Fruit fly (Drosophila melanogaster): ENCODE data around the gene RpL13A.

RpL13A gene

DNA sequence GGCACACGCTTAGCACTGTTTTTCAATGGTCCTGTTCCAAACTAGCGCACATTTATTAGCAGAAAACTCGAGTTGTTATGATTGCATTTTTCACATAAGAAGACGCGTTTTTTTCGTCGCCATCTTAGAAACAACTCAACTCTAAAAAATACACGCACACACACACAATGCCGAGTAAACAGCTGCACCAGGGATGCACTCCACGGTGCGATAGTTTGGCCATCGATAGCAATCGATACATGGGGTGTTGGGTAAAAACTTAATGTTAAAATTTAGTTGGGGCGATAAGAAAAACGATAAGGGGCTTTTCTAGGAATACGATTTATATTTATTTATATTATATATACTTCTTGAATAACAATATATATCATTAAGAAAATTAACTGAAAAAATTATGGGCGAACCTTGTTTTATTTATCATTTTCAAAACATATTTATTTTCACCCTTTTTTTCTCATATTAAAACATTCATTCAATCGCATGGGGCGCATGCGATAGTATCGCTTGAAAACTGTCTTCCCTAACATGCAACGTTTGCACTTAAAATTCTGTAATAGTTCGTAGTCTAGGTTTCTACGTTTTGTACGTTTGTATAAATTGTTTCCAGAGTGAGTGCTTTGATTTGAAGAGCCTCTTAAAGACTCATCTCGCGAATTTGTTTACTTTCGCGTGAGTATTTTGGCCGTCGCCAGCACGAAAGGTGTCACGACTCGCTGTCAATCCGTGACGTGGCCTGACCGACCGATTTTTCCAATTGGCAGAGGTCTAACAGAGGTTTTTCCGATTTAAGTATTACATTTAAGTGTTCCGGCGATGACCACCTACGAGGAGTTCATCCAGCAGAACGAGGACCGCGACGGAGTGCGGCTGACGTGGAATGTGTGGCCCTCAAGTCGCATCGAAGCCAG lies 24.5 kb downstream of the RpL13A start, which contains the start of the genes MTA1-like and Sec23 (continued):
- peak; percentile 57 for TF ChIP-seq CG10431 (GFP tag; optimal IDR thresholded peaks at IDR 0.05)
- TF ChIP-seq lab (GFP tag; optimal IDR thresholded peaks at IDR 0.05): peak; percentile 36
- TF ChIP-seq fd64A (GFP tag; optimal IDR thresholded peaks at IDR 0.05): no peak
- no peak for TF ChIP-seq gro (GFP tag; optimal IDR thresholded peaks at IDR 0.05)
- peak; percentile 87 for TF ChIP-seq CG12659 (GFP tag; optimal IDR thresholded peaks at IDR 0.05)
- TF ChIP-seq CG2712 (tag; optimal IDR thresholded peaks at IDR 0.05): peak; percentile 69
- peak in 1 of 2 experiments; percentile 22 for TF ChIP-seq Pdp1 (GFP tag; optimal IDR thresholded peaks at IDR 0.05)
- TF ChIP-seq pho (GFP tag; optimal IDR thresholded peaks at IDR 0.05): peak; percentile 37
- TF ChIP-seq CG6791 (GFP tag; IDR thresholded peaks at IDR 0.05; ENCODE audit: partially characterized antibody): peak; percentile 93
- peak; percentile 77 for TF ChIP-seq CG6689 (GFP tag; IDR thresholded peaks at IDR 0.05)
- peak; percentile 92 for TF ChIP-seq unc-4 (GFP tag; IDR thresholded peaks at IDR 0.05; ENCODE audit: partially characterized antibody)
- no peak for TF ChIP-seq CG6854 (GFP tag; optimal IDR thresholded peaks at IDR 0.05)
- TF ChIP-seq odd (GFP tag; optimal IDR thresholded peaks at IDR 0.05): no peak
- TF ChIP-seq CG14710 (tag; optimal IDR thresholded peaks at IDR 0.05): peak; percentile 85
- TF ChIP-seq CG11723 (GFP tag; optimal IDR thresholded peaks at IDR 0.05): peak; percentile 26
- TF ChIP-seq da (GFP tag; optimal IDR thresholded peaks at IDR 0.05): no peak
- peak; percentile 81 for TF ChIP-seq CG13775 (GFP tag; optimal IDR thresholded peaks at IDR 0.05)
- TF ChIP-seq usp (GFP tag; optimal IDR thresholded peaks at IDR 0.05): no peak
- no peak for TF ChIP-seq B-H2 (GFP tag; optimal IDR thresholded peaks at IDR 0.05)
- TF ChIP-seq CG14441 (GFP tag; IDR thresholded peaks at IDR 0.05): peak; percentile 25; the same call in 1 of the 2 replicates
- no peak for TF ChIP-seq tio (GFP tag; optimal IDR thresholded peaks at IDR 0.05)
- peak; percentile 92 for TF ChIP-seq sqz (GFP tag; optimal IDR thresholded peaks at IDR 0.05)
- no peak for TF ChIP-seq Xrp1 (GFP tag; IDR thresholded peaks at IDR 0.05)
- TF ChIP-seq CG10565 (GFP tag; optimal IDR thresholded peaks at IDR 0.05): no peak
- TF ChIP-seq Elba2 (GFP tag; optimal IDR thresholded peaks at IDR 0.05): peak; percentile 82
- TF ChIP-seq tx (GFP tag; optimal IDR thresholded peaks at IDR 0.05): peak; percentile 14
- TF ChIP-seq lmd (GFP tag; IDR thresholded peaks at IDR 0.05): peak; percentile 44; the same call in 1 of the 2 replicates
- TF ChIP-seq CG5245 (GFP tag; optimal IDR thresholded peaks at IDR 0.05): no peak
- TF ChIP-seq CG8924 (tag; optimal IDR thresholded peaks at IDR 0.05): peak; percentile 71
- TF ChIP-seq mam (GFP tag; optimal IDR thresholded peaks at IDR 0.05): peak; percentile 53
- no peak for TF ChIP-seq wor (GFP tag; IDR thresholded peaks at IDR 0.05)
- TF ChIP-seq tap (tag; optimal IDR thresholded peaks at IDR 0.05): peak; percentile 46
- peak; percentile 76 for TF ChIP-seq gem (tag; optimal IDR thresholded peaks at IDR 0.05)
- no peak for TF ChIP-seq sc (optimal IDR thresholded peaks at IDR 0.05)
- peak; percentile 35 for TF ChIP-seq sc (GFP tag; optimal IDR thresholded peaks at IDR 0.05)
- peak; percentile 8 for TF ChIP-seq CG17912 (GFP tag; optimal IDR thresholded peaks at IDR 0.05)
- TF ChIP-seq Sox100B (GFP tag; optimal IDR thresholded peaks at IDR 0.05): peak; percentile 67
- TF ChIP-seq unpg (GFP tag; optimal IDR thresholded peaks at IDR 0.05): peak; percentile 29
- peak; percentile 75 for TF ChIP-seq Hr3 (GFP tag; optimal IDR thresholded peaks at IDR 0.05)
- TF ChIP-seq Abd-B (GFP tag; optimal IDR thresholded peaks at IDR 0.05): peak; percentile 71
- no peak for TF ChIP-seq jing (GFP tag; optimal IDR thresholded peaks at IDR 0.05)
- no peak for TF ChIP-seq CG4617 (GFP tag; optimal IDR thresholded peaks at IDR 0.05; ENCODE audit: borderline replicate concordance)
- no peak for TF ChIP-seq pb (GFP tag; optimal IDR thresholded peaks at IDR 0.05)
- no peak for TF ChIP-seq Optix (GFP tag; IDR thresholded peaks at IDR 0.05)
- TF ChIP-seq CG17612 (GFP tag; IDR thresholded peaks at IDR 0.05): no peak
- peak; percentile 41 for TF ChIP-seq HLHmδ (GFP tag; optimal IDR thresholded peaks at IDR 0.05)
- TF ChIP-seq CG13624 (GFP tag; optimal IDR thresholded peaks at IDR 0.05): peak; percentile 8
- TF ChIP-seq tna (GFP tag; IDR thresholded peaks at IDR 0.05; ENCODE audit: partially characterized antibody): peak; percentile 80

All from whole organism, embryonic.